Worm (Caenorhabditis elegans): ENCODE data around the gene str-48.

str-48 gene

ce11 chrIV:7171222-7171621, 49.4 kb downstream of the str-48 start, which contains the start of gene str-220:
str-220 (minus strand) TSS chrIV:7171322.
- TF ChIP-seq unc-62 (GFP tag; optimal IDR thresholded peaks at IDR 0.05), result no peak
- no peak for TF ChIP-seq nhr-23 (tag; optimal IDR thresholded peaks at IDR 0.05)
- TF ChIP-seq ztf-4 (tag; optimal IDR thresholded peaks at IDR 0.05), result no peak
- no peak for TF ChIP-seq ceh-82 (tag; optimal IDR thresholded peaks at IDR 0.05)
- no peak for TF ChIP-seq C34F6.9 (tag; optimal IDR thresholded peaks at IDR 0.05)
- TF ChIP-seq mdl-1 (tag; optimal IDR thresholded peaks at IDR 0.05), result no peak

ce11 chrIV:7173489-7173888, 51.7 kb downstream of the str-48 start, which contains the start of gene str-1:
str-1 (plus strand) TSS chrIV:7173789.
- no peak for TF ChIP-seq blmp-1 (tag; optimal IDR thresholded peaks at IDR 0.05; ENCODE audit: insufficient read depth)

All from whole organism, L2 larva.